Worm (Caenorhabditis elegans) whole organism, L4/young adult: ENCODE data around the gene tag-297.

Experiments
- W03F9.2 ChIP-seq: fragments of 150-350 bp; optimal IDR thresholded peaks from 2 replicates; lab custom pipeline; 2014; ENCODE audit warnings: missing biosample characterization, missing genetic modification characterization
- dao-5 ChIP-seq: sonication (generic microtip); optimal IDR thresholded peaks from 2 replicates; lab custom pipeline; 2016; ENCODE audit warnings: missing genotype, missing genetic modification characterization, moderate library complexity, missing compliant biosample characterization
- him-1 ChIP-seq: sonication (generic microtip); optimal IDR thresholded peaks from 2 replicates; lab custom pipeline; 2016; ENCODE audit warnings: missing genotype, missing genetic modification reagents, missing genetic modification characterization, missing compliant biosample characterization

- TF ChIP-seq him-1 (tag; lab: Kevin White, UChicago) (no peak), dao-5 (tag; lab: Kevin White, UChicago) (no peak), W03F9.2 (tag; lab: Kevin White, UChicago) (no peak)
Observed at ce11 chrII:14664647-14665518, 37.5 kb downstream of the tag-297 start.
